Fruit fly (Drosophila melanogaster) whole organism, embryonic: ENCODE results near the gene CG8907.

Experiments
- CG10565 ChIP-seq: fragments of 200-800 bp; sonication (Bioruptor generic); optimal IDR thresholded peaks from 3 replicates; lab custom pipeline; 2016; ENCODE audit warnings: missing biosample characterization, mild to moderate bottlenecking, missing genetic modification characterization
- CG11695 ChIP-seq: fragments of 200-800 bp; sonication (Bioruptor generic); IDR thresholded peaks from 3 replicates; pipeline ENCODE4 v1.3.6; 2022; ENCODE audit warnings: missing biosample characterization, missing genetic modification characterization
- CG14965 ChIP-seq: fragments of 200-800 bp; sonication (Bioruptor generic); optimal IDR thresholded peaks from 2 replicates; lab custom pipeline; 2016; ENCODE audit warnings: missing biosample characterization, missing genetic modification characterization, borderline replicate concordance
- CG18599 ChIP-seq: fragments of 200-800 bp; sonication (Bioruptor generic); optimal IDR thresholded peaks from 3 replicates; lab custom pipeline; 2017; ENCODE audit warnings: missing biosample characterization, missing genetic modification characterization, mild to moderate bottlenecking, moderate library complexity, missing genetic modification reagents
- CG32772 ChIP-seq: fragments of 200-800 bp; sonication (Bioruptor generic); IDR thresholded peaks from 2 replicates; pipeline ENCODE4 v1.3.6; 2022; ENCODE audit warnings: missing biosample characterization, missing genetic modification characterization
- Dad ChIP-seq: fragments of 200-800 bp; sonication (Bioruptor generic); optimal IDR thresholded peaks from 3 replicates; lab custom pipeline; 2016; ENCODE audit warnings: missing biosample characterization, missing genetic modification characterization
- Hey ChIP-seq: fragments of 200-800 bp; sonication (Bioruptor generic); optimal IDR thresholded peaks from 3 replicates; lab custom pipeline; 2018; ENCODE audit warnings: missing biosample characterization, mild to moderate bottlenecking, missing genetic modification characterization
- Hr78 ChIP-seq, 2 experiments: fragments of 200-800 bp in 1 of 2; fragments of >200 bp in 1 of 2; sonication (Bioruptor generic) in 1 of 2; optimal IDR thresholded peaks; 2 replicates each; lab custom pipeline; 2017 to 2019; ENCODE audit warnings: missing biosample characterization in 2 of 2, missing genetic modification characterization in 2 of 2, mild to moderate bottlenecking in 1 of 2, moderate library complexity in 1 of 2
- ash1 ChIP-seq: fragments of 200-800 bp; sonication (Bioruptor generic); optimal IDR thresholded peaks from 2 replicates; lab custom pipeline; 2018; ENCODE audit warnings: missing biosample characterization, mild to moderate bottlenecking, missing genetic modification characterization
- bowl ChIP-seq: fragments of 200-800 bp; sonication (Bioruptor generic); IDR thresholded peaks from 2 replicates; pipeline ENCODE4 v1.3.6; 2022; ENCODE audit warnings: missing biosample characterization, missing genetic modification characterization
- dmrt99B ChIP-seq: fragments of 200-800 bp; sonication (Bioruptor generic); optimal IDR thresholded peaks from 2 replicates; lab custom pipeline; 2018; ENCODE audit warnings: missing biosample characterization, mild to moderate bottlenecking, missing genetic modification characterization, moderate library complexity
- mld ChIP-seq: fragments of 200-800 bp; sonication (Bioruptor generic); IDR thresholded peaks from 3 replicates; pipeline ENCODE4 v1.3.6; 2022; ENCODE audit warnings: missing biosample characterization, missing genetic modification characterization; ENCODE audit not compliant: partially characterized antibody
- vnd ChIP-seq: fragments of 200-800 bp; sonication (Bioruptor generic); IDR thresholded peaks from 3 replicates; pipeline ENCODE4 v1.3.6; 2022; ENCODE audit warnings: missing biosample characterization, missing genetic modification characterization; ENCODE audit not compliant: partially characterized antibody

dm6 chr3R:17039993-17040807 is 32.1 kb downstream of the CG8907 start, which contains the start of the genes CG18213 and Trm7-32:
- TF ChIP-seq bowl (GFP tag; lab: Robert Waterston, UW) (no peak), CG14965 (GFP tag; lab: Kevin White, UChicago) (no peak), CG18599 (GFP tag; lab: Kevin White, UChicago) (no peak), CG32772 (GFP tag; lab: Robert Waterston, UW) (no peak), dmrt99B (no peak), vnd (peak; percentile 86), Hr78 (GFP tag; optimal IDR thresholded peaks at IDR 0.05; lab: Kevin White, UChicago) (no peak), Hey (tag; lab: Kevin White, UChicago) (no peak), ash1 (GFP tag; lab: Kevin White, UChicago) (no peak), mld (GFP tag; lab: Robert Waterston, UW) (peak; percentile 80), CG11695 (GFP tag; lab: Robert Waterston, UW) (no peak), Dad (no peak), CG10565 (GFP tag; lab: Kevin White, UChicago) (no peak)
